Worm (Caenorhabditis elegans): ENCODE data around the gene bath-38.
A peak's percentile ranks its signal among the peaks of the same experiment; 100 is the strongest.

DNA sequence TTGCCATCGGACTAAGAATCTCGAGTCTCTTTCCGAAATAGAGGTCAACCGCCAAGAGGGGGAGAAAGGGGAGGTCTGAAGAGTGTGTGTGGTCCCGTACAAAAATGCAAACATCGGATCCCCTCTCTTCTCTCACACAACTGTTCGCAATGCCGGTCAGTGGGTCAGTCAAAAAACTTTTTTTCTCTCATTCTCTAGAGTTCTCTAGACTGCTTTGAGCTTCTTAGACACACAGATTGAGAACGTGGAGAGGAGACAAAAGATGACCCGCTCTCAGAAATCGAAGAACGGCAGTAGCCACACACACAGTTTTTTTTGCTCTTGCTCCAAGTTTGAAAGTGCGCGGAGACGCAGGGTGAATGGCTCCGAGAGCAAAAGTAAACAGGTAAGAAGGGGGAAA, 30.7 kb upstream of the bath-38 start:
- TF ChIP-seq T22C8.4 (GFP tag; IDR thresholded peaks at IDR 0.05) (no peak), cog-1 (tag; optimal IDR thresholded peaks at IDR 0.05) (no peak), ztf-23 (GFP tag; IDR thresholded peaks at IDR 0.05) (no peak), flt-1 (GFP tag; IDR thresholded peaks at IDR 0.05) (peak; percentile 46; the same call in 1 of the 2 replicates), ztf-29 (GFP tag; IDR thresholded peaks at IDR 0.05) (no peak), ref-1 (GFP tag; conservative IDR thresholded peaks at IDR 0.05) (no peak), tab-1 (GFP tag; IDR thresholded peaks at IDR 0.05) (no peak), med-1 (GFP tag; optimal IDR thresholded peaks at IDR 0.05; ENCODE audit: insufficient read depth) (no peak), klf-2 (GFP tag; conservative IDR thresholded peaks at IDR 0.05) (no peak)
